Fruit fly (Drosophila melanogaster) whole organism, wandering third instar larva: ENCODE measurements around the gene Ubc2.
A peak's percentile ranks its signal among the peaks of the same experiment; 100 is the strongest.

ENCODE experiments used
- Abd-B ChIP-seq: fragments of >200 bp; optimal IDR thresholded peaks from 2 replicates; lab custom pipeline; 2017; ENCODE audit warnings: missing biosample characterization, missing genetic modification characterization
- CG32264 ChIP-seq: fragments of 200-800 bp; sonication (Bioruptor generic); optimal IDR thresholded peaks from 2 replicates; lab custom pipeline; 2016; ENCODE audit warnings: missing biosample characterization, missing genetic modification characterization
- CG9705 ChIP-seq: fragments of 200-800 bp; sonication (Bioruptor generic); optimal IDR thresholded peaks from 2 replicates; lab custom pipeline; 2018; ENCODE audit warnings: missing biosample characterization, mild to moderate bottlenecking, missing genetic modification characterization
- CrebA ChIP-seq: fragments of 200-800 bp; sonication (Bioruptor generic); optimal IDR thresholded peaks from 2 replicates; lab custom pipeline; 2016; ENCODE audit warnings: missing biosample characterization, mild to moderate bottlenecking, missing genetic modification characterization, borderline replicate concordance
- Dif ChIP-seq: fragments of 200-275, 200-300 bp; sonication (Bioruptor generic); optimal IDR thresholded peaks from 2 replicates; lab custom pipeline; 2018; ENCODE audit warnings: missing biosample characterization, missing genetic modification characterization; ENCODE audit not compliant: partially characterized antibody
- GATAd ChIP-seq: sonication (Bioruptor generic); optimal IDR thresholded peaks from 2 replicates; lab custom pipeline; 2016; ENCODE audit warnings: missing biosample characterization, missing genetic modification characterization
- HLH106 ChIP-seq: fragments of 200-800 bp; optimal IDR thresholded peaks from 3 replicates; lab custom pipeline; 2019; ENCODE audit warnings: missing biosample characterization, mild to moderate bottlenecking, missing genetic modification characterization, moderate library complexity
- Hr78 ChIP-seq: fragments of >200 bp; optimal IDR thresholded peaks from 2 replicates; lab custom pipeline; 2017; ENCODE audit warnings: missing biosample characterization, missing genetic modification characterization
- Hr83 ChIP-seq: fragments of 200-300 bp; sonication (Bioruptor generic); optimal IDR thresholded peaks from 2 replicates; lab custom pipeline; 2016; ENCODE audit warnings: missing biosample characterization, mild to moderate bottlenecking, missing genetic modification characterization, moderate library complexity; ENCODE audit not compliant: poor library complexity, severe bottlenecking
- Mio ChIP-seq: sonication (Bioruptor generic); optimal IDR thresholded peaks from 2 replicates; lab custom pipeline; 2016; ENCODE audit warnings: missing biosample characterization, missing genetic modification characterization
- N ChIP-seq: fragments of >200 bp; optimal IDR thresholded peaks from 2 replicates; lab custom pipeline; 2018; ENCODE audit warnings: missing biosample characterization, missing external identifiers, missing genetic modification characterization
- OdsH ChIP-seq: fragments of 200-800 bp; sonication (Bioruptor generic); optimal IDR thresholded peaks from 2 replicates; lab custom pipeline; 2016; ENCODE audit warnings: missing biosample characterization, mild to moderate bottlenecking, missing genetic modification characterization
- Vsx2 ChIP-seq: fragments of 200-300, 225-300 bp; sonication (Bioruptor generic); optimal IDR thresholded peaks from 2 replicates; lab custom pipeline; 2018; ENCODE audit warnings: missing biosample characterization, missing genetic modification characterization; ENCODE audit not compliant: partially characterized antibody
- br ChIP-seq: fragments of 200-800 bp; sonication (Bioruptor generic); optimal IDR thresholded peaks from 2 replicates; lab custom pipeline; 2016; ENCODE audit warnings: missing biosample characterization, missing genetic modification characterization
- brk ChIP-seq: fragments of 200-800 bp; sonication (Bioruptor generic); optimal IDR thresholded peaks from 2 replicates; lab custom pipeline; 2016; ENCODE audit warnings: missing biosample characterization, mild to moderate bottlenecking, missing genetic modification characterization
- dl ChIP-seq, 2 experiments: fragments of 175-275, 200-275 bp in 1 of 2; fragments of 200-275 bp in 1 of 2; sonication (Bioruptor generic); optimal IDR thresholded peaks; lab custom pipeline; 2018; ENCODE audit warnings: mild to moderate bottlenecking in 2 of 2, missing biosample characterization in 2 of 2, missing genetic modification characterization in 2 of 2, moderate library complexity in 2 of 2; ENCODE audit not compliant: partially characterized antibody in 2 of 2, insufficient read depth in 1 of 2
- ey ChIP-seq: fragments of 200-800 bp; sonication (Bioruptor generic); optimal IDR thresholded peaks from 2 replicates; lab custom pipeline; 2016; ENCODE audit warnings: missing biosample characterization, missing genetic modification characterization
- foxo ChIP-seq, 2 experiments: fragments of 200-800 bp; sonication (Bioruptor generic); optimal IDR thresholded peaks; 2 replicates in 1 of 2; 3 replicates in 1 of 2; lab custom pipeline; 2016 to 2017; ENCODE audit warnings: missing biosample characterization in 2 of 2, missing genetic modification characterization in 2 of 2
- fru ChIP-seq: fragments of 200-800 bp; sonication (Bioruptor generic); optimal IDR thresholded peaks from 3 replicates; lab custom pipeline; 2016; ENCODE audit warnings: missing biosample characterization, mild to moderate bottlenecking, missing genetic modification characterization
- jim ChIP-seq: fragments of 175-275, 200-325 bp; sonication (Bioruptor generic); optimal IDR thresholded peaks from 2 replicates; lab custom pipeline; 2016; ENCODE audit warnings: missing biosample characterization, mild to moderate bottlenecking, missing genetic modification characterization
- lola ChIP-seq: fragments of >200 bp; optimal IDR thresholded peaks from 2 replicates; lab custom pipeline; 2017; ENCODE audit warnings: missing biosample characterization, missing genetic modification characterization
- psq ChIP-seq: fragments of 200-800 bp; sonication (Bioruptor generic); optimal IDR thresholded peaks from 3 replicates; lab custom pipeline; 2017; ENCODE audit warnings: missing biosample characterization, mild to moderate bottlenecking, missing genetic modification characterization, moderate library complexity
- rgr ChIP-seq: fragments of 200-800 bp; sonication (Bioruptor generic); optimal IDR thresholded peaks from 3 replicates; lab custom pipeline; 2016; ENCODE audit warnings: missing biosample characterization, mild to moderate bottlenecking, missing genetic modification characterization
- sage ChIP-seq: fragments of 200-800 bp; sonication (Bioruptor generic); optimal IDR thresholded peaks from 2 replicates; lab custom pipeline; 2016; ENCODE audit warnings: missing biosample characterization, mild to moderate bottlenecking, missing genetic modification characterization
- sv ChIP-seq: fragments of 200-800 bp; sonication (Bioruptor generic); optimal IDR thresholded peaks from 3 replicates; lab custom pipeline; 2016; ENCODE audit warnings: missing biosample characterization, missing genetic modification characterization
- tai ChIP-seq: sonication (Bioruptor generic); optimal IDR thresholded peaks from 2 replicates; lab custom pipeline; 2016; ENCODE audit warnings: missing biosample characterization, missing genetic modification characterization
- woc ChIP-seq: sonication (Bioruptor generic); optimal IDR thresholded peaks from 2 replicates; lab custom pipeline; 2016; ENCODE audit warnings: missing biosample characterization, mild to moderate bottlenecking, missing genetic modification characterization

The Ubc2 gene

dm6 chr2L:10748218-10748617 is 19.6 kb downstream of the Ubc2 start:
- no peak for TF ChIP-seq dl (GFP tag; optimal IDR thresholded peaks at IDR 0.05; lab: Kevin White, UChicago; ENCODE audit: insufficient read depth in 1 of 2, partially characterized antibody in 2 of 2)
- TF ChIP-seq CrebA (GFP tag; lab: Kevin White, UChicago), result no peak
- no peak for TF ChIP-seq lola (GFP tag; lab: Kevin White, UChicago)
- TF ChIP-seq foxo (GFP tag; optimal IDR thresholded peaks at IDR 0.05; lab: Kevin White, UChicago), result no peak
- TF ChIP-seq woc (GFP tag; lab: Kevin White, UChicago), result no peak
- no peak for TF ChIP-seq HLH106 (tag; lab: Kevin White, UChicago)
- TF ChIP-seq Vsx2 (GFP tag; lab: Kevin White, UChicago), result no peak
- TF ChIP-seq Dif (GFP tag; lab: Kevin White, UChicago), result no peak
- no peak for TF ChIP-seq br (GFP tag; lab: Kevin White, UChicago)
- TF ChIP-seq Hr78 (GFP tag; lab: Kevin White, UChicago), result no peak
- no peak for TF ChIP-seq N (GFP tag; lab: Kevin White, UChicago)
- TF ChIP-seq brk (GFP tag; lab: Kevin White, UChicago), result no peak
- no peak for TF ChIP-seq OdsH (GFP tag; lab: Kevin White, UChicago)
- TF ChIP-seq, all 38 proteins: peak for 0

dm6 chr2L:10743714-10744113 is 24.1 kb downstream of the Ubc2 start, which contains the start of gene CG6729:
TSS of gene CG6729 (minus strand) at chr2L:10743935.
- no peak for TF ChIP-seq brk (GFP tag; lab: Kevin White, UChicago)
- no peak for TF ChIP-seq foxo (GFP tag; optimal IDR thresholded peaks at IDR 0.05; lab: Kevin White, UChicago)
- TF ChIP-seq jim, result no peak
- no peak for TF ChIP-seq psq (GFP tag; lab: Kevin White, UChicago)
- TF ChIP-seq Dif (GFP tag; lab: Kevin White, UChicago), result no peak
- TF ChIP-seq N (GFP tag; lab: Kevin White, UChicago), result no peak
- TF ChIP-seq, all 38 proteins: peak for 0

- TF ChIP-seq tai (GFP tag; lab: Kevin White, UChicago), result no peak
- peak; percentile 73 for TF ChIP-seq rgr (GFP tag; lab: Kevin White, UChicago)
- TF ChIP-seq CG9705 (GFP tag; lab: Kevin White, UChicago), result no peak
- peak; percentile 67 for TF ChIP-seq br (GFP tag; lab: Kevin White, UChicago)
- TF ChIP-seq ey (GFP tag; lab: Kevin White, UChicago), result peak; percentile 67
- no peak for TF ChIP-seq Hr78 (GFP tag; lab: Kevin White, UChicago)
- peak; percentile 75 for TF ChIP-seq GATAd
- TF ChIP-seq sv (GFP tag; lab: Kevin White, UChicago), result peak; percentile 87
- no peak for TF ChIP-seq Abd-B (GFP tag; lab: Kevin White, UChicago)
- peak; percentile 41 for TF ChIP-seq psq (GFP tag; lab: Kevin White, UChicago)
- TF ChIP-seq Vsx2 (GFP tag; lab: Kevin White, UChicago), result peak; percentile 100
- TF ChIP-seq Hr83 (GFP tag; lab: Kevin White, UChicago), result peak; percentile 91
- peak; percentile 61 for TF ChIP-seq OdsH (GFP tag; lab: Kevin White, UChicago)
- TF ChIP-seq dl (GFP tag; optimal IDR thresholded peaks at IDR 0.05; lab: Kevin White, UChicago; ENCODE audit: insufficient read depth in 1 of 2, partially characterized antibody in 2 of 2), result peak; percentile 98 to 100
- peak; percentile 26 for TF ChIP-seq CG32264 (GFP tag; lab: Kevin White, UChicago)
- peak; percentile 100 for TF ChIP-seq Dif (GFP tag; lab: Kevin White, UChicago)
- TF ChIP-seq fru (GFP tag; lab: Kevin White, UChicago), result no peak
Observed at dm6 chr2L:10736993-10737756, 30.6 kb downstream of the Ubc2 start, which contains the start of the genes Vha16-5 and CG12299. TSS of gene Vha16-5 (minus strand) at chr2L:10737043. TSS of gene CG12299 (plus strand) at chr2L:10737345.

- no peak for TF ChIP-seq ey (GFP tag; lab: Kevin White, UChicago)
- TF ChIP-seq Mio (GFP tag; lab: Kevin White, UChicago), result no peak
- no peak for TF ChIP-seq sage (GFP tag; lab: Kevin White, UChicago)
- peak; percentile 81 for TF ChIP-seq N (GFP tag; lab: Kevin White, UChicago)
Observed at dm6 chr2L:10735923-10736322, 31.9 kb downstream of the Ubc2 start, which contains the start of gene Nup107. TSS of gene Nup107 (minus strand) at chr2L:10736071.
